Worm (Caenorhabditis elegans) whole organism, early embryonic: ENCODE data around the gene sec-16A.2.

Source experiments
- B0310.2 ChIP-seq: sonication (generic microtip); optimal IDR thresholded peaks from 2 replicates; lab custom pipeline; 2016; ENCODE audit warnings: mild to moderate bottlenecking, missing genetic modification characterization, missing compliant biosample characterization
- F13C5.2 ChIP-seq: sonication (generic microtip); optimal IDR thresholded peaks from 2 replicates; lab custom pipeline; 2017; ENCODE audit warnings: mild to moderate bottlenecking, missing genetic modification characterization, inconsistent platforms, missing compliant biosample characterization
- aly-1 ChIP-seq: sonication (generic microtip); optimal IDR thresholded peaks from 2 replicates; lab custom pipeline; 2016; ENCODE audit warnings: missing genetic modification characterization, missing compliant biosample characterization
- ama-1 ChIP-seq: fragments of 150-350 bp; optimal IDR thresholded peaks from 2 replicates; lab custom pipeline; 2014
- ceh-13 ChIP-seq: fragments of 200-800 bp; sonication (Bioruptor generic); optimal IDR thresholded peaks from 2 replicates; lab custom pipeline; 2018; ENCODE audit warnings: mild to moderate bottlenecking, missing genetic modification characterization, missing compliant biosample characterization
- ceh-36 ChIP-seq: sonication (generic microtip); optimal IDR thresholded peaks from 2 replicates; lab custom pipeline; 2016; ENCODE audit warnings: missing genetic modification characterization, inconsistent platforms, missing compliant biosample characterization
- ets-7 ChIP-seq: sonication (generic microtip); optimal IDR thresholded peaks from 2 replicates; lab custom pipeline; 2016; ENCODE audit warnings: missing genotype, missing genetic modification characterization, missing compliant biosample characterization
- flt-1 ChIP-seq: fragments of 200-800 bp; sonication (Bioruptor generic); IDR thresholded peaks from 2 replicates; pipeline ENCODE4 v1.3.6; 2022; ENCODE audit warnings: missing genetic modification characterization, missing compliant biosample characterization
- hmbx-1 ChIP-seq: sonication (generic microtip); optimal IDR thresholded peaks from 2 replicates; lab custom pipeline; 2016; ENCODE audit warnings: mild to moderate bottlenecking, missing genetic modification characterization, missing compliant biosample characterization
- hmg-4 ChIP-seq: fragments of 200-800 bp; sonication (Bioruptor generic); optimal IDR thresholded peaks from 2 replicates; lab custom pipeline; 2018; ENCODE audit warnings: mild to moderate bottlenecking, missing genetic modification characterization, missing compliant biosample characterization
- hnd-1 ChIP-seq: sonication (generic microtip); optimal IDR thresholded peaks from 2 replicates; lab custom pipeline; 2016; ENCODE audit warnings: missing genetic modification characterization, missing compliant biosample characterization
- pes-1 ChIP-seq: fragments of 200-800 bp; sonication (Bioruptor generic); IDR thresholded peaks from 2 replicates; pipeline ENCODE4 v1.3.6; 2022; ENCODE audit warnings: missing genetic modification reagents, missing genetic modification characterization, missing compliant biosample characterization
- scrt-1 ChIP-seq: fragments of 200-800 bp; sonication (Bioruptor generic); IDR thresholded peaks from 2 replicates; pipeline ENCODE4 v1.3.6; 2022; ENCODE audit warnings: missing genetic modification characterization, missing compliant biosample characterization
- sea-1 ChIP-seq: fragments of 200-800 bp; sonication (Bioruptor generic); conservative IDR thresholded peaks from 2 replicates; pipeline ENCODE4 v1.3.6; 2022; ENCODE audit warnings: missing genetic modification characterization, missing compliant biosample characterization
- tbx-11 ChIP-seq: fragments of 200-800 bp; sonication (Bioruptor generic); IDR thresholded peaks from 2 replicates; pipeline ENCODE4 v1.3.6; 2022; ENCODE audit warnings: missing genetic modification characterization, missing compliant biosample characterization
- tbx-37 ChIP-seq: fragments of 200-800 bp; sonication (Bioruptor generic); conservative IDR thresholded peaks from 2 replicates; pipeline ENCODE4 v1.3.6; 2022; ENCODE audit warnings: missing genetic modification reagents, missing genetic modification characterization, missing compliant biosample characterization
- tra-4 ChIP-seq: sonication (generic microtip); optimal IDR thresholded peaks from 2 replicates; lab custom pipeline; 2017; ENCODE audit warnings: missing genetic modification characterization, missing compliant biosample characterization

Gene sec-16A.2

ce11 chrX:8276333-8276732 is 10.7 kb upstream of the sec-16A.2 start:
- TF ChIP-seq tbx-11 (GFP tag; lab: Robert Waterston, UW) = no peak
- no peak for TF ChIP-seq tra-4 (tag; lab: Kevin White, UChicago)
- TF ChIP-seq ets-7 = no peak
- TF ChIP-seq sea-1 = no peak
- TF ChIP-seq ceh-13 = no peak
- no peak for TF ChIP-seq scrt-1 (GFP tag; lab: Robert Waterston, UW)
- TF ChIP-seq hnd-1 (tag; lab: Kevin White, UChicago) = no peak
- no peak for TF ChIP-seq hmbx-1 (tag; lab: Kevin White, UChicago)
- no peak for TF ChIP-seq ama-1
- no peak for TF ChIP-seq pes-1 (GFP tag; lab: Robert Waterston, UW)
- TF ChIP-seq hmg-4 (GFP tag; lab: Kevin White, UChicago) = no peak
- no peak for TF ChIP-seq F13C5.2 (tag; lab: Kevin White, UChicago)
- TF ChIP-seq tbx-37 (GFP tag; lab: Robert Waterston, UW) = no peak
- no peak for TF ChIP-seq B0310.2 (tag; lab: Kevin White, UChicago)
- TF ChIP-seq aly-1 (tag; lab: Kevin White, UChicago) = no peak
- no peak for TF ChIP-seq ceh-36
- TF ChIP-seq flt-1 (GFP tag; lab: Robert Waterston, UW) = no peak

DNA sequence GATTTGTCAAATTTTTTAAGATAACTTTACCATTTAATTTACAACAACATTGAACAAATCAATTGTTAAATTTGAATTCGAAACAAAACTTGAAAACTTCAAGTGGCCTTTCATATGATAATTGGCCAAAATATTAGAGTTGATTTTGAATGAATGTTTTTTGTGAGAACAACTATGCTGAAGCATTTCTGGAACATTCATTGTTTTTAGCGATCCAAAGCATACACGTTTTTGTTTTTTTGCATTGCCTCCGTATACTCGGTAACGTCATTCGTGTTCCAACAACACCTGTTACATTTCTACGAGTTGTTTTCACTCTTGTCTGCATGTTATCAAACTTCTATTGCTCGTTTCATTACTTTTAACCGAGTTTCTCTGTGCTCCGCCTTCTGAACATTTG is 10.1 kb upstream of the sec-16A.2 start:
- TF ChIP-seq hmbx-1 (tag; lab: Kevin White, UChicago) (no peak), aly-1 (tag; lab: Kevin White, UChicago) (no peak), ama-1 (no peak), hnd-1 (tag; lab: Kevin White, UChicago) (no peak)

- no peak for TF ChIP-seq tra-4 (tag; lab: Kevin White, UChicago)
- no peak for TF ChIP-seq B0310.2 (tag; lab: Kevin White, UChicago)
- no peak for TF ChIP-seq hmg-4 (GFP tag; lab: Kevin White, UChicago)
- TF ChIP-seq ama-1 = no peak
- TF ChIP-seq pes-1 (GFP tag; lab: Robert Waterston, UW) = no peak
- TF ChIP-seq hnd-1 (tag; lab: Kevin White, UChicago) = no peak
- TF ChIP-seq aly-1 (tag; lab: Kevin White, UChicago) = no peak
- TF ChIP-seq scrt-1 (GFP tag; lab: Robert Waterston, UW) = no peak
- no peak for TF ChIP-seq flt-1 (GFP tag; lab: Robert Waterston, UW)
- TF ChIP-seq ceh-13 = no peak
- no peak for TF ChIP-seq hmbx-1 (tag; lab: Kevin White, UChicago)
- TF ChIP-seq sea-1 = no peak
- TF ChIP-seq ceh-36 = no peak
- no peak for TF ChIP-seq ets-7
- no peak for TF ChIP-seq tbx-11 (GFP tag; lab: Robert Waterston, UW)
- TF ChIP-seq tbx-37 (GFP tag; lab: Robert Waterston, UW) = no peak
These were observed 3.0 kb upstream of the sec-16A.2 start for ce11 chrX:8284003-8284402.

ce11 chrX:8285169-8285796 is 1.8 kb upstream of the sec-16A.2 start, which contains the start of the genes fis-2 and F13B9.2:
TSS of gene fis-2 (minus strand) at chrX:8285219.
TSS of gene F13B9.2 (plus strand) at chrX:8285683.
- TF ChIP-seq flt-1 (GFP tag; lab: Robert Waterston, UW) = no peak
- no peak for TF ChIP-seq ets-7
- no peak for TF ChIP-seq scrt-1 (GFP tag; lab: Robert Waterston, UW)
- TF ChIP-seq sea-1 = no peak
- TF ChIP-seq ama-1 = no peak

DNA sequence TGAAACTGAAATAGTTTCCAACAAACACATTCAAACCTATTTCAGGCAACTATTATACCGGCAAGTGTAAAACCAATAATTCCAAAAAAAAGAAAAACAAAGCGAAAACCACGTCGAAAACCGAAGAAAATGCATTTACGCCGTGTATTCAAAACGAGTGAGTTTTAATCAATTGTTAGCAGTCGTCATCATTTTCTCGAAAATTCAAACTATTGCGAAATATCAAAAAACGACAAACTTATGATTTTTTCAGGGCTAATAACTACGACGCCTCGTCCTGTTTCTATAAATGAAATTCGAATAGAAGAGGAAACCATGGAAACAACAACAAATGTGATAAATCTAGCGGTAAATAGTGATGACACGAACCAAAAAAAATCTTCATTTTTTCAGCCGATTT is 885 bp upstream of the sec-16A.2 start:
- TF ChIP-seq ceh-13 (no peak), ama-1 (no peak), ets-7 (no peak), tra-4 (tag; lab: Kevin White, UChicago) (no peak), F13C5.2 (tag; lab: Kevin White, UChicago) (no peak), tbx-37 (GFP tag; lab: Robert Waterston, UW) (no peak), hmbx-1 (tag; lab: Kevin White, UChicago) (no peak), B0310.2 (tag; lab: Kevin White, UChicago) (no peak), sea-1 (no peak), hmg-4 (GFP tag; lab: Kevin White, UChicago) (no peak), tbx-11 (GFP tag; lab: Robert Waterston, UW) (no peak), scrt-1 (GFP tag; lab: Robert Waterston, UW) (no peak), aly-1 (tag; lab: Kevin White, UChicago) (no peak), pes-1 (GFP tag; lab: Robert Waterston, UW) (no peak), ceh-36 (no peak), hnd-1 (tag; lab: Kevin White, UChicago) (no peak), flt-1 (GFP tag; lab: Robert Waterston, UW) (no peak)

DNA sequence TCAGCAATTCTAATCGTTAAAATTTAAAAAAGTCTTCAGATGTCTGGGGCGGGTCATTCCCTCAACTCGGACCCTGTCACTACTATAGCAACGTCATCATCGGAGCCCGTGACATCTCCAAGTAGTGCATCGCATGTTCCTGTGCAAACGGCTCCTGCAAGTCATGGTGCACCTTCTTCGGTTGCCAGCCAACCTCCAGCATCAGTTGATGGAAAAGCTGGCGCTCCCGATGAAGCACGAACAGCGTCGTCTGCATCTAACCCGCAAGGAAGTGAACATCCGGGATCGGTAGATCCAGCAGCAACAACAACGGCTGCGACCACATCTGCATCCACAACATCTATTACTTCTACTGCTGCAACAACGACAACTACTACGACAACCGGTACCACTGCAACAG is 7.5 kb downstream of the sec-16A.2 start, which contains the start of gene R09F10.3:
Gene R09F10.3 (plus strand): TSS at position 40 of the 400 bp plus-strand sequence.
- no peak for TF ChIP-seq scrt-1 (GFP tag; lab: Robert Waterston, UW)
- peak; percentile 12 for TF ChIP-seq hmg-4 (GFP tag; lab: Kevin White, UChicago)
- TF ChIP-seq pes-1 (GFP tag; lab: Robert Waterston, UW) = no peak

DNA sequence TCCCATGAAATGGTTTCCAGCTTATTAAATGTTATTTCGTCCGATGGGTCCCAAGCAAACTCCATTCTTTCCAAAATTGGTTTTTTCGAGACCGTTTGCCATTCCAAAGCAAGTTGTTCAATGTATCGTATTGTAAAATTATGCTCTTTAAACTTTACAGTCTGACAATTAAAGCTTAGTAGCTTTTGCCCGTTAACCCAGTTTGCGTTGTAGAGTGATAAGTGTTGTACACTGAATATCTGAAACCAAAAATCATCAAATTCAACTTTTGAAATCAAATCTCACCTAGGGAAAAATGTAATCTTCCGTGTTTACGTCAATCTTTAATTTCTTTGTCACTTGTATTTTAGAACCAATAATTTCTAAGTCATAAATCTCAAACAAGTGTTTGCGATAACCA is 10.3 kb downstream of the sec-16A.2 start:
- TF ChIP-seq hnd-1 (tag; lab: Kevin White, UChicago) (no peak), ceh-13 (no peak), F13C5.2 (tag; lab: Kevin White, UChicago) (no peak), tra-4 (tag; lab: Kevin White, UChicago) (no peak), aly-1 (tag; lab: Kevin White, UChicago) (no peak), ama-1 (no peak), ceh-36 (no peak), tbx-37 (GFP tag; lab: Robert Waterston, UW) (no peak), scrt-1 (GFP tag; lab: Robert Waterston, UW) (no peak), hmg-4 (GFP tag; lab: Kevin White, UChicago) (no peak), B0310.2 (tag; lab: Kevin White, UChicago) (no peak), pes-1 (GFP tag; lab: Robert Waterston, UW) (no peak), hmbx-1 (tag; lab: Kevin White, UChicago) (no peak)
